Worm (Caenorhabditis elegans) whole organism, L3 larva: ENCODE measurements around the gene unc-112.
A peak's percentile ranks its signal among the peaks of the same experiment; 100 is the strongest.

Experiments used
- R02D3.7 ChIP-seq: fragments of 150-350 bp; optimal IDR thresholded peaks from 2 replicates; lab custom pipeline; 2014; ENCODE audit warnings: missing biosample characterization, missing genetic modification characterization
- aly-2 ChIP-seq: fragments of 150-350 bp; optimal IDR thresholded peaks from 2 replicates; lab custom pipeline; 2014; ENCODE audit warnings: missing biosample characterization, missing genetic modification characterization
- ceh-28 ChIP-seq: fragments of 150-350 bp; optimal IDR thresholded peaks from 2 replicates; lab custom pipeline; 2014; ENCODE audit warnings: missing biosample characterization, missing genetic modification reagents, missing genetic modification characterization
- ceh-82 ChIP-seq: fragments of 150-350 bp; optimal IDR thresholded peaks from 2 replicates; lab custom pipeline; 2014; ENCODE audit warnings: missing biosample characterization, missing genetic modification characterization
- ceh-9 ChIP-seq: sonication (generic microtip); optimal IDR thresholded peaks from 2 replicates; lab custom pipeline; 2018; ENCODE audit warnings: missing biosample characterization, missing genetic modification characterization
- daf-12 ChIP-seq: fragments of 150-350 bp; optimal IDR thresholded peaks from 2 replicates; lab custom pipeline; 2014; ENCODE audit warnings: missing biosample characterization, missing genetic modification reagents, missing genetic modification characterization
- egl-27 ChIP-seq: sonication (generic microtip); optimal IDR thresholded peaks from 4 replicates; lab custom pipeline; 2017; ENCODE audit warnings: missing biosample characterization, missing genetic modification reagents, missing genetic modification characterization
- elt-1 ChIP-seq: fragments of 150-350 bp; optimal IDR thresholded peaks from 2 replicates; lab custom pipeline; 2014; ENCODE audit warnings: missing biosample characterization, missing genetic modification characterization
- elt-2 ChIP-seq: sonication (generic microtip); optimal IDR thresholded peaks from 2 replicates; lab custom pipeline; 2016; ENCODE audit warnings: missing genetic modification reagents, mild to moderate bottlenecking, missing genetic modification characterization, missing compliant biosample characterization
- elt-3 ChIP-seq, 3 experiments: fragments of 150-350 bp in 1 of 3; sonication (generic microtip) in 2 of 3; optimal IDR thresholded peaks; 2 replicates in 2 of 3; 4 replicates in 1 of 3; lab custom pipeline; 2014 to 2017; ENCODE audit warnings: missing biosample characterization in 3 of 3, missing genetic modification characterization in 3 of 3
- eor-1 ChIP-seq, 2 experiments: fragments of 150-350 bp; optimal IDR thresholded peaks; 2 replicates each; lab custom pipeline; 2014 to 2018; ENCODE audit warnings: missing biosample characterization in 2 of 2, missing genetic modification characterization in 2 of 2
- fkh-10 ChIP-seq: sonication (generic microtip); optimal IDR thresholded peaks from 2 replicates; lab custom pipeline; 2017; ENCODE audit warnings: missing biosample characterization, missing genetic modification reagents, missing genetic modification characterization
- fkh-2 ChIP-seq: fragments of 150-350 bp; optimal IDR thresholded peaks from 2 replicates; lab custom pipeline; 2014; ENCODE audit warnings: missing biosample characterization, missing genetic modification reagents, missing genetic modification characterization
- fos-1 ChIP-seq: fragments of 150-350 bp; optimal IDR thresholded peaks from 2 replicates; lab custom pipeline; 2014; ENCODE audit warnings: missing biosample characterization, missing genetic modification characterization
- hmg-11 ChIP-seq: sonication (generic microtip); optimal IDR thresholded peaks from 2 replicates; lab custom pipeline; 2016; ENCODE audit warnings: missing genetic modification characterization, missing compliant biosample characterization
- jun-1 ChIP-seq: fragments of 150-350 bp; optimal IDR thresholded peaks from 2 replicates; lab custom pipeline; 2014; ENCODE audit warnings: missing biosample characterization, missing genetic modification reagents, missing genetic modification characterization
- lsy-12 ChIP-seq: sonication (generic microtip); optimal IDR thresholded peaks from 2 replicates; lab custom pipeline; 2016; ENCODE audit warnings: mild to moderate bottlenecking, missing genetic modification characterization, missing compliant biosample characterization
- mdl-1 ChIP-seq: fragments of 150-350 bp; optimal IDR thresholded peaks from 2 replicates; lab custom pipeline; 2014; ENCODE audit warnings: missing biosample characterization, missing genetic modification characterization
- nhr-11 ChIP-seq: fragments of 150-350 bp; optimal IDR thresholded peaks from 2 replicates; lab custom pipeline; 2014; ENCODE audit warnings: missing biosample characterization, missing genetic modification characterization
- nhr-23 ChIP-seq: fragments of 150-350 bp; optimal IDR thresholded peaks from 2 replicates; lab custom pipeline; 2014; ENCODE audit warnings: missing biosample characterization, missing genetic modification reagents, missing genetic modification characterization
- nhr-237 ChIP-seq: fragments of 150-350 bp; optimal IDR thresholded peaks from 2 replicates; lab custom pipeline; 2014; ENCODE audit warnings: missing biosample characterization, missing genetic modification characterization
- nhr-25 ChIP-seq: sonication (generic microtip); optimal IDR thresholded peaks from 2 replicates; lab custom pipeline; 2017; ENCODE audit warnings: missing biosample characterization, missing genetic modification characterization
- nhr-43 ChIP-seq: sonication (generic microtip); optimal IDR thresholded peaks from 2 replicates; lab custom pipeline; 2016; ENCODE audit warnings: mild to moderate bottlenecking, missing genetic modification characterization, missing compliant biosample characterization; ENCODE audit not compliant: poor library complexity, severe bottlenecking
- nhr-67 ChIP-seq: fragments of 150-350 bp; optimal IDR thresholded peaks from 2 replicates; lab custom pipeline; 2014; ENCODE audit warnings: missing biosample characterization, missing genetic modification characterization
- nhr-76 ChIP-seq: fragments of 150-350 bp; sonication (generic microtip); optimal IDR thresholded peaks from 5 replicates; lab custom pipeline; 2014; ENCODE audit warnings: missing biosample characterization, missing genetic modification characterization
- nhr-77 ChIP-seq: fragments of 150-350 bp; optimal IDR thresholded peaks from 2 replicates; lab custom pipeline; 2014; ENCODE audit warnings: missing biosample characterization, missing genetic modification characterization
- pha-4 ChIP-seq: fragments of 150-350 bp; optimal IDR thresholded peaks from 2 replicates; lab custom pipeline; 2014; ENCODE audit warnings: missing biosample characterization, missing genetic modification reagents, missing genetic modification characterization
- pqm-1 ChIP-seq: fragments of 150-350 bp; optimal IDR thresholded peaks from 2 replicates; lab custom pipeline; 2017; ENCODE audit warnings: missing biosample characterization, missing genetic modification characterization, inconsistent platforms
- sea-2 ChIP-seq: fragments of 150-350 bp; sonication (generic microtip); optimal IDR thresholded peaks from 4 replicates; lab custom pipeline; 2014; ENCODE audit warnings: missing biosample characterization, missing genetic modification reagents, missing genetic modification characterization
- snpc-4 ChIP-seq: fragments of 150-350 bp; optimal IDR thresholded peaks from 2 replicates; lab custom pipeline; 2014; ENCODE audit warnings: missing biosample characterization, missing genetic modification characterization
- ztf-4 ChIP-seq: fragments of 150-350 bp; optimal IDR thresholded peaks from 2 replicates; lab custom pipeline; 2014; ENCODE audit warnings: missing biosample characterization, missing genetic modification characterization

The unc-112 gene

DNA sequence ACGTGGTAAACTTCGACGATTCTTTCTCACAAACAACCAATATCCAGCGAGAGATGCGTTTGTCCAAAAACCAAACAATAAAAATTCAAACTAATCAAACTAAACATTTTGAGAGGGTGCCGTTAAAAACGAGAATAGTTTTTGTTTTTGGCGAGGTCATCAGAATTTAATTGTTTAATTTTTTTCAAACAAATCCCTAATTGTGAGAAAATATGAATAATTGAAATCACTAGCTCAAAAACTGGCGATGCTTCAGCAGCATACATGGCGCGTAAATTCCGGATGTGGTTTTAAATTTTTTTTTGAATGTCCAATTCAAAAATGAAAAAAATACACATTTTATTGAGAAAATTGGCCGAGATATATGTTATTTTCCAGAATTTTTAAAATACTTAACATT, 23.0 kb upstream of the unc-112 start, which contains the start of gene R08A2.1:
Gene R08A2.1 (minus strand): TSS at position 101 of the 400 bp plus-strand sequence.
- TF ChIP-seq ztf-4 (tag; lab: Kevin White, UChicago) (no peak), pha-4 (no peak), fos-1 (tag; lab: Kevin White, UChicago) (no peak), nhr-77 (no peak), jun-1 (tag; lab: Kevin White, UChicago) (no peak), ceh-28 (no peak), nhr-43 (tag; lab: Kevin White, UChicago) (no peak), sea-2 (no peak), mdl-1 (no peak), nhr-237 (no peak), elt-3 (tag; optimal IDR thresholded peaks at IDR 0.05; lab: Kevin White, UChicago) (no peak), fkh-2 (tag; lab: Kevin White, UChicago) (no peak), nhr-23 (no peak), ceh-9 (no peak)

DNA sequence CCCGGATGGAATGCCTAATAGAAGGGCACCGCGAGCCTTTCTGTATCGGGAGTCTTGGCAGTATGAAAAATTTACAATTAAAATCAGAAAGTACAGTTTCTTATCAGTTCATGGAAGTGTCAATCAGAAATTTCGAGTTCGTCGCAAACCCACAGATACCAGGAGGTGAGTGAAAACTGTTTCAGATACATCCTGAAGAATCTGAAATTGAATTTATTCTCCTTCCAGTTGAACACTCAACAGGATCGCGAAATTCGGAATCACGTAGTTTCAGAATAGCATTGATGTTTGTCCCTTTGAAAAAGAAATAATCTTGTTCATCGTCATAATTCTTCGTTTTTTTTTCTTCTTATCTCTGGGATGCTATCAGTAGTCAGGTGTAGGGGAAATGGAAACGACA, 19.7 kb upstream of the unc-112 start, which contains the start of gene fbxa-147:
Gene fbxa-147 (plus strand): TSS at position 386 of the 400 bp plus-strand sequence.
- TF ChIP-seq ceh-9 (no peak), elt-2 (peak; percentile 51), lsy-12 (tag; lab: Kevin White, UChicago) (no peak)

DNA sequence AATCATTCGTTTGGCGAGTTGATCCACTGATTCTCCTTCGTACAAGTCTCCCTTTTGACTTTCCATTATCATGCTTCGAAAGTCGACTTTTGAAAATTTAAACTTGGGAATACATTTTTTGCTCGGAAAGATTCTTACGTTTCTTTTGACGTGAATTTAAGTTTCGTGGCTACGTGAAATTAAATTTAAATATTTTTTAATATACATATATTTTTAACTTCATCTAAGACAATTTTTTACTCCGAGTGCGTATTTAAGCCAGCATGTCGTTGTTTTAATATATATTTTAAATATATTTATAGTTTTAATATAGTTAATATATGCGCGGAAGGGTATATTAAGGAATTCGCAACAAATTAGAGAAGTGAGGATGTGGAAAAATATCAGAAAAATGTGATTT, 19.2 kb upstream of the unc-112 start, which contains the start of gene R08A2.2:
Gene R08A2.2 (minus strand): TSS at position 101 of the 400 bp plus-strand sequence.
- TF ChIP-seq R02D3.7 (tag; lab: Kevin White, UChicago), result no peak

DNA sequence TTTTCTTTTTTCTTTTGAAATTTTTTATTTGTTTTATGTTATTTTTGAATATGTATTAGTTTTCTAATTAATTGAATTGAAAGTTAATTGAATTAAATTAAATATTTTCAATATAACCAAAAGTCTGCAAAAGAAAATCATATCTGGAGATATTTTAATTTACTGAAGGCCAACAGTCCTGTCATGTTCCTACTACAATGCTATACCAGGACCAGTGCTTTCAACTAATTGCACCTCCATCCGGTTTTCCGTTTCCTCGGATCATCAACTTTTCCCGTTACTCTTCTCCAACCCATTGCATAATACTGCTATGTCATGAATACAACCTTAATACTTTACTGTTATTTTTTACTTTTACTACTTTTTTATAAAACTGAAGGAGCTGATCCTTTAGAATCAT, 15.9 kb upstream of the unc-112 start, which contains the start of gene R08A2.5:
Gene R08A2.5 (plus strand): TSS at position 301 of the 400 bp plus-strand sequence.
- no peak for TF ChIP-seq nhr-25 (tag; lab: Kevin White, UChicago)
- TF ChIP-seq nhr-23, result no peak
- TF ChIP-seq aly-2 (tag; lab: Kevin White, UChicago), result no peak
- TF ChIP-seq nhr-11 (tag; lab: Kevin White, UChicago), result no peak
- no peak for TF ChIP-seq egl-27 (tag; lab: Kevin White, UChicago)
- TF ChIP-seq ceh-82 (tag; lab: Kevin White, UChicago), result no peak
- no peak for TF ChIP-seq daf-12 (tag; lab: Kevin White, UChicago)
- no peak for TF ChIP-seq nhr-67 (tag; lab: Kevin White, UChicago)
- no peak for TF ChIP-seq nhr-77
- no peak for TF ChIP-seq elt-2
- no peak for TF ChIP-seq ceh-28
- no peak for TF ChIP-seq snpc-4 (tag; lab: Kevin White, UChicago)
- TF ChIP-seq elt-3 (tag; optimal IDR thresholded peaks at IDR 0.05; lab: Kevin White, UChicago), result no peak
- no peak for TF ChIP-seq ztf-4 (tag; lab: Kevin White, UChicago)
- TF ChIP-seq fkh-10, result no peak
- TF ChIP-seq elt-1 (tag; lab: Kevin White, UChicago), result no peak
- TF ChIP-seq fos-1 (tag; lab: Kevin White, UChicago), result no peak

DNA sequence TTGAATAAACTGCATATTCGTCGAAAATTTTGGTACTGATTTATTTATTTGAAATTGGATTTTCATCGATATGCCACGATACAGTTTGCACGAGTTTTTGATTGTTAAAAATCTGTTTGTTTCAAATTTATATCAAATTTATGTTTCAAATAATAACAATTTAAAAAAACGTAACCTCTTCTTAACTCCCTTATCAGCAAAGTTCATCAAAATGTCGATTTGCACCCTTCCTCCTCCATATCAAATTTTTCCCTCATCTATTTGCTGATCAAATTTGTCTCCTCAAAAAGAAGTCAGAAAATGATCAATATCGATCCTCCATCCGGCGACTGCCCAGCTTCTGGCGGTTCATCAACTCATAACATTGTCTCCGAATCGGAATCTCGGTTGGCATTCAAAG, 14.6 kb upstream of the unc-112 start, which contains the start of gene ssp-33:
Gene ssp-33 (plus strand): TSS at position 301 of the 400 bp plus-strand sequence.
- TF ChIP-seq pqm-1 (tag; lab: Kevin White, UChicago), result no peak
- TF ChIP-seq nhr-43 (tag; lab: Kevin White, UChicago), result no peak
- no peak for TF ChIP-seq sea-2
- no peak for TF ChIP-seq elt-2
- TF ChIP-seq jun-1 (tag; lab: Kevin White, UChicago), result no peak

DNA sequence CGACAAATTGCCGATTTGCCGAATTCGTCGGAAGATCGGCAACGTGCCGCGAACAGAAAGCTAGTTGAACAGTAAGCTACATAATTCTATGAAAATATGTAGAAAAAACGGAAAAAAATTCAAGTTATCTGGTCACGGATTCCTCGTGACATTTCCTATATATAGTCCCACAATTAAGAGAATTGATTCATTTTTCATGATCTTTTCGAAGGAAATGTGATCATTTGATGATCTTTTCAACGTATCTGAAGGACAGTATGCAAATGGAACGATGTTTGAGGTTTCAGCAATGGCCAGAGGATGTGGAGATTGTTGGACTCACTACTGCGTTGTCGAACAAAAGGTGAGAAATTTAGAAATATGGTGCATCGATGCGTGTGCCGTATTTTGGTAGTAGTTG, 11.5 kb upstream of the unc-112 start, which contains the start of gene R08A2.9:
Gene R08A2.9 (plus strand): TSS at position 301 of the 400 bp plus-strand sequence.
- TF ChIP-seq fos-1 (tag; lab: Kevin White, UChicago) (no peak), hmg-11 (tag; lab: Kevin White, UChicago) (no peak), eor-1 (tag; optimal IDR thresholded peaks at IDR 0.05; lab: Kevin White, UChicago) (no peak), nhr-76 (tag; lab: Kevin White, UChicago) (no peak), ceh-9 (no peak), nhr-77 (no peak), ceh-28 (no peak)
- TF ChIP-seq, all 47 proteins: peak for 0
